Worm (Caenorhabditis elegans) whole organism, young adult: ENCODE measurements around the gene Y38E10A.28.

ENCODE experiments used
- B0035.1 ChIP-seq: sonication (generic microtip); optimal IDR thresholded peaks from 2 replicates; lab custom pipeline; 2016; ENCODE audit warnings: missing genetic modification characterization, mild to moderate bottlenecking, missing compliant biosample characterization, missing genotype, missing genetic modification reagents
- F10E7.11 ChIP-seq: sonication (generic microtip); optimal IDR thresholded peaks from 2 replicates; lab custom pipeline; 2017; ENCODE audit warnings: mild to moderate bottlenecking, missing genetic modification characterization, moderate library complexity, missing compliant biosample characterization
- F22D6.2 ChIP-seq: sonication (generic microtip); optimal IDR thresholded peaks from 2 replicates; lab custom pipeline; 2016; ENCODE audit warnings: mild to moderate bottlenecking, missing genetic modification characterization, missing compliant biosample characterization
- F37B4.10 ChIP-seq: fragments of 200-800 bp; sonication (Bioruptor generic); IDR thresholded peaks from 2 replicates; pipeline ENCODE4 v1.3.6; 2022; ENCODE audit warnings: missing genetic modification characterization, missing compliant biosample characterization
- F55B11.4 ChIP-seq: sonication (generic microtip); optimal IDR thresholded peaks from 2 replicates; lab custom pipeline; 2016; ENCODE audit warnings: missing compliant biosample characterization, missing genetic modification characterization, borderline replicate concordance; ENCODE audit not compliant: insufficient read depth
- F57C9.4 ChIP-seq: sonication (generic microtip); optimal IDR thresholded peaks from 2 replicates; lab custom pipeline; 2017; ENCODE audit warnings: mild to moderate bottlenecking, missing genetic modification characterization, missing compliant biosample characterization
- T26A5.8 ChIP-seq: sonication (generic microtip); optimal IDR thresholded peaks from 2 replicates; lab custom pipeline; 2016; ENCODE audit warnings: missing genetic modification characterization, missing compliant biosample characterization
- Y53G8AR.9 ChIP-seq: fragments of 200-800 bp; sonication (Bioruptor generic); conservative IDR thresholded peaks from 2 replicates; pipeline ENCODE4 v1.3.6; 2022; ENCODE audit warnings: missing genetic modification reagents, missing genetic modification characterization, missing compliant biosample characterization
- Y79H2A.3 ChIP-seq: fragments of 200-800 bp; sonication (Bioruptor generic); conservative IDR thresholded peaks from 2 replicates; pipeline ENCODE4 v1.3.6; 2022; ENCODE audit warnings: missing genetic modification reagents, missing genetic modification characterization, missing compliant biosample characterization
- Y95B8A.8 ChIP-seq: fragments of 200-800 bp; sonication (Bioruptor generic); IDR thresholded peaks from 2 replicates; pipeline ENCODE4 v1.3.6; 2022; ENCODE audit warnings: missing genetic modification reagents, missing genetic modification characterization, missing compliant biosample characterization
- attf-6 ChIP-seq: fragments of 200-800 bp; sonication (Bioruptor generic); IDR thresholded peaks from 2 replicates; pipeline ENCODE4 v1.3.6; 2022; ENCODE audit warnings: missing genetic modification reagents, missing genetic modification characterization, missing compliant biosample characterization
- cebp-1 ChIP-seq, 2 experiments: fragments of 200-800 bp in 1 of 2; sonication (Bioruptor generic) in 1 of 2; sonication (generic microtip) in 1 of 2; IDR thresholded peaks in 1 of 2; optimal IDR thresholded peaks in 1 of 2; 2 replicates each; pipeline versions ENCODE4 v1.3.6 to Lab custom; 2017 to 2022; ENCODE audit warnings: missing compliant biosample characterization in 2 of 2, missing genetic modification characterization in 2 of 2, mild to moderate bottlenecking in 1 of 2, missing genetic modification reagents in 1 of 2, moderate library complexity in 1 of 2
- cebp-2 ChIP-seq: fragments of 200-800 bp; sonication (Bioruptor generic); IDR thresholded peaks from 2 replicates; pipeline ENCODE4 v1.3.6; 2022; ENCODE audit warnings: missing genetic modification characterization, missing compliant biosample characterization
- ceh-91 ChIP-seq: fragments of 200-800 bp; sonication (Bioruptor generic); IDR thresholded peaks from 2 replicates; pipeline ENCODE4 v1.3.6; 2022; ENCODE audit warnings: missing genetic modification reagents, missing genetic modification characterization, missing compliant biosample characterization
- dox-1 ChIP-seq: fragments of 200-800 bp; sonication (Bioruptor generic); IDR thresholded peaks from 2 replicates; pipeline ENCODE4 v1.3.6; 2022; ENCODE audit warnings: missing genetic modification reagents, missing genetic modification characterization, missing compliant biosample characterization
- egl-18 ChIP-seq: fragments of 200-800 bp; sonication (Bioruptor generic); IDR thresholded peaks from 2 replicates; pipeline ENCODE4 v1.3.6; 2022; ENCODE audit warnings: missing genetic modification reagents, missing genetic modification characterization, missing compliant biosample characterization
- ekl-4 ChIP-seq: fragments of 200-800 bp; sonication (Bioruptor generic); IDR thresholded peaks from 2 replicates; pipeline ENCODE4 v1.3.6; 2022; ENCODE audit warnings: missing genetic modification reagents, missing genetic modification characterization, missing compliant biosample characterization
- fkh-3 ChIP-seq: sonication (generic microtip); optimal IDR thresholded peaks from 2 replicates; lab custom pipeline; 2016; ENCODE audit warnings: mild to moderate bottlenecking, missing genetic modification characterization, missing compliant biosample characterization
- him-1 ChIP-seq: sonication (generic microtip); optimal IDR thresholded peaks from 2 replicates; lab custom pipeline; 2016; ENCODE audit warnings: missing genotype, missing genetic modification reagents, missing genetic modification characterization, missing compliant biosample characterization
- hlh-12 ChIP-seq: sonication (generic microtip); optimal IDR thresholded peaks from 2 replicates; lab custom pipeline; 2016; ENCODE audit warnings: missing genetic modification characterization, missing compliant biosample characterization
- hlh-26 ChIP-seq: fragments of 200-800 bp; sonication (Bioruptor generic); conservative IDR thresholded peaks from 2 replicates; pipeline ENCODE4 v1.3.6; 2022; ENCODE audit warnings: missing genetic modification reagents, missing genetic modification characterization, missing compliant biosample characterization
- hmg-1.2 ChIP-seq: fragments of 200-800 bp; sonication (Bioruptor generic); IDR thresholded peaks from 2 replicates; pipeline ENCODE4 v1.3.6; 2022; ENCODE audit warnings: missing genetic modification reagents, missing genetic modification characterization, missing compliant biosample characterization
- hmg-20 ChIP-seq: fragments of 200-800 bp; sonication (Bioruptor generic); IDR thresholded peaks from 2 replicates; pipeline ENCODE4 v1.3.6; 2022; ENCODE audit warnings: missing genetic modification reagents, missing genetic modification characterization, missing compliant biosample characterization
- hsf-1 ChIP-seq: fragments of 200-800 bp; sonication (Bioruptor generic); IDR thresholded peaks from 2 replicates; pipeline ENCODE4 v1.3.6; 2022; ENCODE audit warnings: missing genetic modification reagents, missing genetic modification characterization, missing compliant biosample characterization
- lin-40 ChIP-seq: sonication (generic microtip); optimal IDR thresholded peaks from 2 replicates; lab custom pipeline; 2016; ENCODE audit warnings: missing genetic modification characterization, mild to moderate bottlenecking, missing compliant biosample characterization, missing genotype, missing genetic modification reagents
- lir-1 ChIP-seq: fragments of 200-800 bp; sonication (Bioruptor generic); conservative IDR thresholded peaks from 2 replicates; pipeline ENCODE4 v1.3.6; 2022; ENCODE audit warnings: missing genetic modification reagents, missing genetic modification characterization, missing compliant biosample characterization
- madf-3 ChIP-seq: fragments of 200-800 bp; sonication (Bioruptor generic); IDR thresholded peaks from 2 replicates; pipeline ENCODE4 v1.3.6; 2022; ENCODE audit warnings: missing genetic modification reagents, missing genetic modification characterization, missing compliant biosample characterization
- madf-6 ChIP-seq: fragments of 200-800 bp; sonication (Bioruptor generic); IDR thresholded peaks from 2 replicates; pipeline ENCODE4 v1.3.6; 2022; ENCODE audit warnings: missing genetic modification reagents, missing genetic modification characterization, missing compliant biosample characterization
- mel-28 ChIP-seq: sonication (generic microtip); optimal IDR thresholded peaks from 2 replicates; lab custom pipeline; 2016; ENCODE audit warnings: borderline replicate concordance, mild to moderate bottlenecking, missing genetic modification characterization, missing compliant biosample characterization
- mxl-1 ChIP-seq: sonication (generic microtip); optimal IDR thresholded peaks from 2 replicates; lab custom pipeline; 2016; ENCODE audit warnings: missing genetic modification characterization, missing compliant biosample characterization
- nfyb-1 ChIP-seq: fragments of 200-800 bp; sonication (Bioruptor generic); IDR thresholded peaks from 2 replicates; pipeline ENCODE4 v1.3.6; 2022; ENCODE audit warnings: missing genetic modification reagents, missing genetic modification characterization, missing compliant biosample characterization
- nhr-27 ChIP-seq: fragments of 200-800 bp; sonication (Bioruptor generic); optimal IDR thresholded peaks from 2 replicates; lab custom pipeline; 2018; ENCODE audit warnings: mild to moderate bottlenecking, missing genetic modification characterization, moderate library complexity, missing compliant biosample characterization
- nhr-80 ChIP-seq: sonication (generic microtip); optimal IDR thresholded peaks from 2 replicates; lab custom pipeline; 2016; ENCODE audit warnings: missing genetic modification characterization, missing compliant biosample characterization
- rcor-1 ChIP-seq: fragments of 200-800 bp; sonication (Bioruptor generic); IDR thresholded peaks from 2 replicates; pipeline ENCODE4 v1.3.6; 2022; ENCODE audit warnings: missing genetic modification reagents, missing genetic modification characterization, missing compliant biosample characterization
- rec-8 ChIP-seq, 2 experiments: sonication (generic microtip); optimal IDR thresholded peaks; 2 replicates each; lab custom pipeline; 2016; ENCODE audit warnings: mild to moderate bottlenecking in 2 of 2, missing genetic modification characterization in 2 of 2, missing genetic modification reagents in 2 of 2, missing genotype in 2 of 2, missing biosample characterization in 1 of 2, missing compliant biosample characterization in 1 of 2, moderate library complexity in 1 of 2
- repo-1 ChIP-seq: sonication (generic microtip); optimal IDR thresholded peaks from 2 replicates; lab custom pipeline; 2017; ENCODE audit warnings: mild to moderate bottlenecking, missing genetic modification characterization, missing compliant biosample characterization
- tlf-1 ChIP-seq: fragments of 200-800 bp; sonication (Bioruptor generic); optimal IDR thresholded peaks from 2 replicates; lab custom pipeline; 2018; ENCODE audit warnings: mild to moderate bottlenecking, missing genetic modification characterization, missing compliant biosample characterization
- unc-130 ChIP-seq: sonication (generic microtip); optimal IDR thresholded peaks from 2 replicates; lab custom pipeline; 2016; ENCODE audit warnings: missing genetic modification reagents, missing genetic modification characterization, missing compliant biosample characterization
- zfh-2 ChIP-seq: fragments of 200-800 bp; sonication (Bioruptor generic); conservative IDR thresholded peaks from 2 replicates; pipeline ENCODE4 v1.3.6; 2022; ENCODE audit warnings: missing genetic modification reagents, missing genetic modification characterization, missing compliant biosample characterization
- zim-3 ChIP-seq: sonication (generic microtip); optimal IDR thresholded peaks from 2 replicates; lab custom pipeline; 2017; ENCODE audit warnings: mild to moderate bottlenecking, missing genetic modification characterization, moderate library complexity, missing compliant biosample characterization
- ztf-25 ChIP-seq: fragments of 200-800 bp; sonication (Bioruptor generic); IDR thresholded peaks from 2 replicates; pipeline ENCODE4 v1.3.6; 2022; ENCODE audit warnings: missing genetic modification reagents, missing genetic modification characterization, missing compliant biosample characterization
- ztf-26 ChIP-seq: sonication (generic microtip); optimal IDR thresholded peaks from 2 replicates; lab custom pipeline; 2017; ENCODE audit warnings: missing genetic modification characterization, missing compliant biosample characterization
- ztf-6 ChIP-seq: fragments of 200-800 bp; sonication (Bioruptor generic); IDR thresholded peaks from 2 replicates; pipeline ENCODE4 v1.3.6; 2022; ENCODE audit warnings: missing genetic modification reagents, missing genetic modification characterization, missing compliant biosample characterization

Gene Y38E10A.28

DNA sequence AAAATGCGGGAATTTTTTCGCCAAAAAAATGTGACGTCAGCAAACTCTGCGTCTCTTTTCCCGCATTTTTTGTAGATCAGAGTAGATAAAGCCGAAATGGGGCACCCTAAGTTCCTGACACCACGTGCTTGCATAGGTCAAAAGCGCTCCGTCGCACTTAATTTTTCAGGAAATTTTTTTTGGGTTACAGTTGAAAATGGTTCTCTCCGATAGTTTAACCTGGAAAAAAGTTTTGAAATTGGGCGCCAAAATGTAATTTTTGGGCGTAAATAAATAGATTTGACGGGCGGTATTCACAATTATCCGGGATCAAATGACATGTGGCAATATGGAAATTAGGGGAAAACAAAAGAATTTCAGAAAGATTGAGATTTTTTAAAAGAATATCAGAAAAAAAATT, 43.0 kb downstream of the Y38E10A.28 start (continued):
- no peak for TF ChIP-seq T26A5.8
- TF ChIP-seq him-1 (tag; lab: Kevin White, UChicago), result no peak
- no peak for TF ChIP-seq ztf-25
- TF ChIP-seq Y79H2A.3 (GFP tag; lab: Robert Waterston, UW), result 0 out of 2 replicates have a peak, but pooled peaks have one; percentile 33
- no peak for TF ChIP-seq attf-6 (GFP tag; lab: Robert Waterston, UW)
- TF ChIP-seq F57C9.4 (tag; lab: Kevin White, UChicago), result no peak
- no peak for TF ChIP-seq repo-1
- TF ChIP-seq Y95B8A.8 (GFP tag; lab: Robert Waterston, UW), result 0 out of 2 replicates have a peak, but pooled peaks have one; percentile 2
- no peak for TF ChIP-seq madf-3 (GFP tag; lab: Robert Waterston, UW)
- TF ChIP-seq hmg-1.2, result no peak

DNA sequence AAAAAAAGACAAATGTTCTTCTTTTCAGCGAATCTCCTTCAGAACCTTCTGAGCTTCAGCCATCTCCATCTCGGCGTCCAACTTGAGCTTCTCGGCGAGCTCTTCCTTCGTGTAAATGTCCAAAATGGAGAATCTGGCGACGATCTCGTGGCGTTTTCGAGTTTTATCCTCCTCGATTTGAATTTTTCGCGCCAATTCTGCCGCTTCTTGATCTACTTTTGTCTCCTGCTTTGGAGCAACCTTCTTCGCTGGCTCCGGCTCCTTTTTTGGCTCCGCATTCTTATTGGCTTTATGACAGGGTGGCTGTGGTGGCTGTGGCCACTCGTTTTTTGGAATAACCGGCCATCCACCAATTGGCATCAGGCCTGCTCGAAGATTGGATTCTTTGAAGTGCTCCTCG, 43.8 kb downstream of the Y38E10A.28 start:
- 0 out of 2 replicates have a peak, but pooled peaks have one; percentile 44 for TF ChIP-seq cebp-2
- TF ChIP-seq zfh-2 (GFP tag; lab: Robert Waterston, UW), result peak; percentile 38; the same call in 1 of the 2 replicates
- TF ChIP-seq madf-3 (GFP tag; lab: Robert Waterston, UW), result no peak

DNA sequence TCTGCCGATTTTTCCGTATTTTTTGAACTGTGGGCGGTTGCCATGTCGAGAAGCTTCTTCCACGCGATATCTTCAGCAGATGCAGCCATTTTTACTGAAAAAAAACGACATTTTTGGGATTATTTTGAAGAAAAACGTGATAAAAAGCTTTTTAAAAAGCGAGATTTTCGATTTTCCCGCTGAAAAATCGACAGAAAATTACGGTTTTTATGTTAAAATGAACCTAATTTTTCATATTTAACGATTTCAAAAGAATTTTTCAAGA, 48.2 kb downstream of the Y38E10A.28 start, which contains the start of gene Y38E10A.22:
Gene Y38E10A.22, minus strand, starts transcription at position 101 of the 265 bp plus-strand sequence.
- TF ChIP-seq hlh-12 (tag; lab: Kevin White, UChicago) (no peak), nhr-80 (tag; lab: Kevin White, UChicago) (no peak), T26A5.8 (no peak), dox-1 (no peak), egl-18 (no peak), ztf-6 (GFP tag; lab: Robert Waterston, UW) (no peak), unc-130 (GFP tag; lab: Kevin White, UChicago) (no peak), F37B4.10 (no peak), rec-8 (tag; optimal IDR thresholded peaks at IDR 0.05; lab: Kevin White, UChicago) (no peak), hmg-20 (GFP tag; lab: Robert Waterston, UW) (no peak), Y79H2A.3 (GFP tag; lab: Robert Waterston, UW) (no peak), mxl-1 (tag; lab: Kevin White, UChicago) (no peak), rcor-1 (no peak), fkh-3 (no peak), lir-1 (GFP tag; lab: Robert Waterston, UW) (no peak), F22D6.2 (tag; lab: Kevin White, UChicago) (no peak)

DNA sequence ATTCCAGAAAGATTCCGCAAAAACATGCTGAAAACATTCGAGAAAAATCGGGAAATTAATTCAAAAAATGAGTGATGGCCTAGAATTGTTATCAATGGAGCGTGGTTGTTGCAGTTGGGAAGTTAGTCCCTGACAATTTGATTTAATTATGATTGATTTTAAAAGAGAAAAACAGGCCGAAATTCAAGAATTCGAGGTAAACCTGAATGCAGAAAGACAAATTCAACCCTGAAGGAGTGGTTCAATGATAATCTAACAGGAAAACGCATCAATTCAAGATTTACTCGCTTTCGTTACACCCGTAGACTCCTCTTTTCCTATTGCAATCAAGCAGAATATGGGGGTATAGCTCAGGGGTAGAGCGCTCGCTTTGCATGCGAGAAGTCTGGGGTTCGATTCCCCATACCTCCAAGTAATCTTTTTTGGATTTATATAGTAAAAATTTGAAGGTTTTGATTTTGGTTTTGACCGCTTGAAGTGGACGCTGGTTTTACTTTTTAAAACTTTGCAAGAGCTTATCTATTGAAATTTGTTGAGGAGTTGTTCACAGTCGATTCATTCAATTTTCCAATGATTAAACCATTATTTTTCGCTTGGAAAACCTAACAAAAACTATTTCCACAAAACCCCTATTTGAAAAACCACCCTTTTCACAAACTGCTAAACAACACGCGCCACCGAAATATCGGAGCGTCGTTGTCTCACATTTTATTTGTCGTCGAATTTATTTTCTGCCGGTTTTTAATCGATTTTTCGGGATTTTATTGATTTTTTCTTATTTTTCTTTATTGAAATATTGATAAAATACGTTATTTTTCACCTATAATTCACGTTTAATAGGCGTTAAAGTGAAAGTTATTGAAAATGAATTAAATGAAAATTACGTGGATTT, 48.7 kb downstream of the Y38E10A.28 start:
- peak; percentile 66 for TF ChIP-seq ztf-26 (tag; lab: Kevin White, UChicago)
- no peak; the same call in 1 of the 2 replicates for TF ChIP-seq Y53G8AR.9
- peak; percentile 97 for TF ChIP-seq hsf-1
- peak; percentile 79 for TF ChIP-seq lin-40
- TF ChIP-seq attf-6 (GFP tag; lab: Robert Waterston, UW), result 0 out of 2 replicates have a peak, but pooled peaks have one; percentile 28
- TF ChIP-seq nhr-27 (tag; lab: Kevin White, UChicago), result peak; percentile 63
- peak; percentile 10 for TF ChIP-seq zim-3 (tag; lab: Kevin White, UChicago)
- peak; percentile 23 for TF ChIP-seq B0035.1
- TF ChIP-seq tlf-1 (GFP tag; lab: Kevin White, UChicago), result peak; percentile 68
- peak; percentile 85 for TF ChIP-seq nfyb-1 (GFP tag; lab: Robert Waterston, UW)
- no peak for TF ChIP-seq mel-28 (tag; lab: Kevin White, UChicago)
- peak; percentile 50; the same call in 1 of the 2 replicates for TF ChIP-seq ekl-4 (GFP tag; lab: Robert Waterston, UW)
- TF ChIP-seq hlh-26 (GFP tag; lab: Robert Waterston, UW), result no peak
- TF ChIP-seq F10E7.11 (tag; lab: Kevin White, UChicago), result no peak
- no peak for TF ChIP-seq zfh-2 (GFP tag; lab: Robert Waterston, UW)
- no peak for TF ChIP-seq F55B11.4
- no peak for TF ChIP-seq cebp-1 (GFP tag; IDR thresholded peaks at IDR 0.05; lab: Robert Waterston, UW)
- TF ChIP-seq cebp-1 (tag; optimal IDR thresholded peaks at IDR 0.05; lab: Kevin White, UChicago), result peak; percentile 54
- TF ChIP-seq madf-6 (GFP tag; lab: Robert Waterston, UW), result peak; percentile 71
- peak; percentile 56; the same call in 1 of the 2 replicates for TF ChIP-seq ceh-91
